Worm (Caenorhabditis elegans) whole organism, L2 larva: ENCODE measurements around the gene acbp-8.

Experiments
- F13H6.1 ChIP-seq: sonication (generic microtip); optimal IDR thresholded peaks from 2 replicates; lab custom pipeline; 2016; ENCODE audit warnings: missing genetic modification characterization, missing compliant biosample characterization
- Y55F3AM.14 ChIP-seq: fragments of 200-800 bp; sonication (Bioruptor generic); optimal IDR thresholded peaks from 2 replicates; lab custom pipeline; 2018; ENCODE audit warnings: mild to moderate bottlenecking, missing genetic modification characterization, missing compliant biosample characterization
- ZK546.5 ChIP-seq: sonication (generic microtip); optimal IDR thresholded peaks from 2 replicates; lab custom pipeline; 2017; ENCODE audit warnings: missing biosample characterization, missing genetic modification characterization
- alr-1 ChIP-seq: fragments of 150-350 bp; optimal IDR thresholded peaks from 2 replicates; lab custom pipeline; 2014; ENCODE audit warnings: missing biosample characterization, missing genetic modification characterization
- ama-1 ChIP-seq: fragments of 150-350 bp; optimal IDR thresholded peaks from 2 replicates; lab custom pipeline; 2018; ENCODE audit warnings: inconsistent platforms
- blmp-1 ChIP-seq: sonication (generic microtip); optimal IDR thresholded peaks from 2 replicates; lab custom pipeline; 2017; ENCODE audit warnings: missing genetic modification characterization, mild to moderate bottlenecking, missing compliant biosample characterization, antibody characterized with exemption, moderate library complexity; ENCODE audit not compliant: insufficient read depth
- ceh-16 ChIP-seq: fragments of 150-350 bp; optimal IDR thresholded peaks from 2 replicates; lab custom pipeline; 2014; ENCODE audit warnings: missing biosample characterization, missing genetic modification characterization
- ceh-82 ChIP-seq: fragments of 150-350 bp; optimal IDR thresholded peaks from 2 replicates; lab custom pipeline; 2014; ENCODE audit warnings: missing biosample characterization, missing genetic modification characterization
- crh-2 ChIP-seq: sonication (generic microtip); optimal IDR thresholded peaks from 2 replicates; lab custom pipeline; 2017; ENCODE audit warnings: missing biosample characterization, missing genetic modification characterization
- dmd-4 ChIP-seq: sonication (generic microtip); optimal IDR thresholded peaks from 2 replicates; lab custom pipeline; 2017; ENCODE audit warnings: missing biosample characterization, missing genetic modification characterization
- egl-27 ChIP-seq: sonication (generic microtip); optimal IDR thresholded peaks from 3 replicates; lab custom pipeline; 2017; ENCODE audit warnings: missing biosample characterization, missing genetic modification reagents, missing genetic modification characterization
- elt-1 ChIP-seq: fragments of 150-350 bp; optimal IDR thresholded peaks from 2 replicates; lab custom pipeline; 2014; ENCODE audit warnings: missing biosample characterization, missing genetic modification characterization
- fos-1 ChIP-seq: fragments of 150-350 bp; optimal IDR thresholded peaks from 2 replicates; lab custom pipeline; 2014; ENCODE audit warnings: missing biosample characterization, missing genetic modification characterization
- lin-11 ChIP-seq: fragments of 150-350 bp; sonication (generic microtip); optimal IDR thresholded peaks from 2 replicates; lab custom pipeline; 2014; ENCODE audit warnings: missing biosample characterization, missing genetic modification characterization, inconsistent platforms, mixed read lengths
- lin-39 ChIP-seq: fragments of 150-350 bp; optimal IDR thresholded peaks from 2 replicates; lab custom pipeline; 2014; ENCODE audit warnings: missing biosample characterization, missing genetic modification reagents, missing genetic modification characterization
- mbf-1 ChIP-seq: sonication (generic microtip); optimal IDR thresholded peaks from 2 replicates; lab custom pipeline; 2017; ENCODE audit warnings: missing biosample characterization, missing genetic modification characterization
- nhr-10 ChIP-seq: sonication (generic microtip); optimal IDR thresholded peaks from 2 replicates; lab custom pipeline; 2017; ENCODE audit warnings: missing biosample characterization, missing genetic modification characterization
- nhr-11 ChIP-seq: fragments of 150-350 bp; optimal IDR thresholded peaks from 2 replicates; lab custom pipeline; 2014; ENCODE audit warnings: missing biosample characterization, missing genetic modification characterization
- nhr-129 ChIP-seq: fragments of 150-350 bp; optimal IDR thresholded peaks from 2 replicates; lab custom pipeline; 2014; ENCODE audit warnings: missing biosample characterization, missing genetic modification characterization
- nhr-21 ChIP-seq: fragments of 150-350 bp; optimal IDR thresholded peaks from 2 replicates; lab custom pipeline; 2014; ENCODE audit warnings: missing biosample characterization, missing genetic modification characterization
- nhr-23 ChIP-seq: fragments of 150-350 bp; optimal IDR thresholded peaks from 2 replicates; lab custom pipeline; 2014; ENCODE audit warnings: missing biosample characterization, missing genetic modification reagents, missing genetic modification characterization
- nhr-237 ChIP-seq: fragments of 150-350 bp; optimal IDR thresholded peaks from 2 replicates; lab custom pipeline; 2014; ENCODE audit warnings: missing biosample characterization, missing genetic modification characterization
- nhr-6 ChIP-seq: fragments of 150-350 bp; optimal IDR thresholded peaks from 2 replicates; lab custom pipeline; 2014; ENCODE audit warnings: missing biosample characterization, missing genetic modification characterization
- peb-1 ChIP-seq: fragments of 150-350 bp; optimal IDR thresholded peaks from 2 replicates; lab custom pipeline; 2014; ENCODE audit warnings: missing biosample characterization, missing genetic modification characterization
- sma-3 ChIP-seq: sonication (generic microtip); optimal IDR thresholded peaks from 2 replicates; lab custom pipeline; 2016; ENCODE audit warnings: missing genetic modification reagents, missing genetic modification characterization, missing compliant biosample characterization
- sma-9 ChIP-seq, 2 experiments: fragments of 150-350 bp in 1 of 2; sonication (generic microtip) in 1 of 2; optimal IDR thresholded peaks; 2 replicates each; lab custom pipeline; 2014 to 2016; ENCODE audit warnings: missing genetic modification characterization in 2 of 2, mild to moderate bottlenecking in 1 of 2, missing biosample characterization in 1 of 2, missing compliant biosample characterization in 1 of 2, missing genetic modification reagents in 1 of 2, moderate library complexity in 1 of 2
- zag-1 ChIP-seq: fragments of 150-350 bp; optimal IDR thresholded peaks from 2 replicates; lab custom pipeline; 2014; ENCODE audit warnings: missing biosample characterization, missing genetic modification characterization
- ztf-1 ChIP-seq: fragments of 200-800 bp; sonication (Bioruptor generic); conservative IDR thresholded peaks from 2 replicates; pipeline ENCODE4 v1.3.6; 2022; ENCODE audit warnings: missing genetic modification characterization, missing compliant biosample characterization
- ztf-11 ChIP-seq: sonication (generic microtip); optimal IDR thresholded peaks from 2 replicates; lab custom pipeline; 2017; ENCODE audit warnings: missing biosample characterization, missing genetic modification characterization
- ztf-4 ChIP-seq: fragments of 150-350 bp; optimal IDR thresholded peaks from 2 replicates; lab custom pipeline; 2014; ENCODE audit warnings: missing biosample characterization, missing genetic modification characterization

Gene acbp-8

ce11 chrIII:2636137-2636536 is 7.3 kb downstream of the acbp-8 start, which contains the start of gene zmp-2:
zmp-2 (plus strand) TSS chrIII:2636383.
- TF ChIP-seq blmp-1 (tag; lab: Kevin White, UChicago) (peak; percentile 16), alr-1 (tag; lab: Kevin White, UChicago) (no peak), zag-1 (tag; lab: Kevin White, UChicago) (no peak)

- no peak for TF ChIP-seq crh-2 (tag; lab: Kevin White, UChicago)
- TF ChIP-seq mbf-1 (tag; lab: Kevin White, UChicago) = no peak
- TF ChIP-seq elt-1 = no peak
- TF ChIP-seq sma-9 (GFP tag; optimal IDR thresholded peaks at IDR 0.05; lab: Kevin White, UChicago) = no peak
- no peak for TF ChIP-seq sma-9 (tag; optimal IDR thresholded peaks at IDR 0.05; lab: Kevin White, UChicago)
- TF ChIP-seq nhr-11 = no peak
- no peak for TF ChIP-seq Y55F3AM.14 (GFP tag; lab: Kevin White, UChicago)
- TF ChIP-seq ztf-4 (tag; lab: Kevin White, UChicago) = no peak
- TF ChIP-seq ama-1 (lab: Kevin White, UChicago) = no peak
- no peak for TF ChIP-seq nhr-23 (tag; lab: Kevin White, UChicago)
- no peak for TF ChIP-seq alr-1 (tag; lab: Kevin White, UChicago)
- no peak for TF ChIP-seq peb-1 (tag; lab: Kevin White, UChicago)
- no peak for TF ChIP-seq nhr-237 (tag; lab: Kevin White, UChicago)
- TF ChIP-seq nhr-10 (tag; lab: Kevin White, UChicago) = no peak
- no peak for TF ChIP-seq nhr-129 (tag; lab: Kevin White, UChicago)
- no peak for TF ChIP-seq ZK546.5 (tag; lab: Kevin White, UChicago)
- no peak for TF ChIP-seq lin-39 (tag; lab: Kevin White, UChicago)
- no peak for TF ChIP-seq ztf-11 (tag; lab: Kevin White, UChicago)
- TF ChIP-seq egl-27 = no peak
Observed at ce11 chrIII:2641659-2642058, 12.8 kb downstream of the acbp-8 start.

DNA sequence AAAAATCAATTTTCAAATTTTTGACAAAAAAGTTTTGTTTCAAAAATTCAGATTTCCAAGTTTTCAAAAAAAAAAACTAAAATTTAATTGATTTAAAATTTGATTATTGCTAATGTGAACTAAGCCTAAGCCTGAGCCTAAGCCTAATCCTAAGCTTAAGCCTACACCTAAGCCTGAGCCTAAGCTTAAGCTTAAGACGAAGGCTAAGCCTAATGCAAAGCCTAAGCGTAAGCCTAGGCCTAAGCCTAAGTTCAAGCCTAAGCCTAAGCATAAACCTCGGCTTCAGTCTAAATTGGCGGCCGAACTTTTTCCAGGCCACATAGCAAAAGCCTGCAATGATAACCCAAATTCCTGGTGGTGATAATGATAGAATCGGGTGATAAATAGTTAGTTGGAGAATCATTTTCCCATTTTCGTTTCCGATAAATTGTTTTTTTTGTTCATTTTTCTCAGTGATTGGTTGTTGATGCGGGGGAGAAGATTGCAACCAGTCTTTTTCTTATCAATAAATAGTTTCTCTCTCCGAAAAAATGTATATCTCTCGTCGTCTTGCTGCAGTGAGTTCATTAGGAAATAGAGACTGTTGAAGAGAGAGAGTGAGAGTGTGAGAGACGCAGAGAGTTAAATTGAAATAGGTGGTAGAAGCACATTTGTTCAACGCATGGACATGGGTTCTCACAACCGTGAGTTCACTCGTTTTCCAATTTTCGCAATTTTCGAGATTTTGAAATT is 18.5 kb downstream of the acbp-8 start:
- TF ChIP-seq sma-9 (GFP tag; optimal IDR thresholded peaks at IDR 0.05; lab: Kevin White, UChicago) (peak; percentile 37), sma-9 (tag; optimal IDR thresholded peaks at IDR 0.05; lab: Kevin White, UChicago) (no peak), fos-1 (tag; lab: Kevin White, UChicago) (peak; percentile 84), elt-1 (no peak), crh-2 (tag; lab: Kevin White, UChicago) (peak; percentile 21)

ce11 chrIII:2651519-2651918 is 22.7 kb downstream of the acbp-8 start:
- TF ChIP-seq dmd-4 (no peak), ztf-4 (tag; lab: Kevin White, UChicago) (no peak), fos-1 (tag; lab: Kevin White, UChicago) (peak; percentile 29), sma-3 (GFP tag; lab: Kevin White, UChicago) (peak; percentile 20), ama-1 (lab: Kevin White, UChicago) (no peak), lin-11 (tag; lab: Kevin White, UChicago) (no peak), ceh-82 (tag; lab: Kevin White, UChicago) (no peak), ZK546.5 (tag; lab: Kevin White, UChicago) (no peak), ztf-1 (GFP tag; lab: Robert Waterston, UW) (no peak)

DNA sequence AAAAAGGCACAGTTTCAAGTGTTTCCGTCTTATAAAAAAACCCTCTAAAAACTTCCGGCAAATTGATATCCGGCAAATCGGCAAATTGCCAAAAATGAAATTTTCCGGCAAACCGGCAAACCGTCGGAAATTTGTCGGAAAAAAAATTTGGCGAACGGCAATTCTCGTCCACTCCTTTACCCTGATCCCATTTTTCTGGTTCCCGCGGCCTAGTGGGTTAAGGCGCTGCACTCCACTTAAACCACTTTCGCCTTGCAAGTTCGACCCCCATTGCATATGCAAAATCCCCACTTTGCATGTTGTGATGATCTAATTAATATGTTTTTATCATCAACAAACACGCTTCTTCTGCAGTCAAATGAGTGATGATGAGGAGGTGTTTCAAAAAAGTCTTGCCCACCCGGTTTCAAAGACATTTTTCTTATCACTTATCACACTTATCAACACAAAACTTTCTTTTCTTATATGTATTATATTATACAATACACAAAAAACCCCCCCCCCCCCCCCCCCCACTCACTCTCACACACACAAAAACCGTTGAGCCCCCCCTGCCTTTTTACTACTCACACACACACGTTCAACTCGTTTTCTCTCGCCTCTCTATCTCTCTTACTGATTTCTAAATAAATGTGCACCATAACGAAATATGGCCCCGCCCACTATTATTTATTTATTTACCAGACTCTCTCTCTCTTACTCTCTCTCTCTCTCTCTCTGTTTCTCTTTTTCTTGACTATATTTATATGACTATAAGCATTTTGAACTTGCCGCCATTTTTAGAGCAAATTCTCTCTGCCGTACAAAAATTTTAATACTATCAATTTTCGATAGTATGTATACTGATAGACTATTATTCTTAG is 24.1 kb downstream of the acbp-8 start:
- TF ChIP-seq nhr-6 (tag; lab: Kevin White, UChicago) = no peak
- TF ChIP-seq F13H6.1 = peak; percentile 32
- no peak for TF ChIP-seq egl-27
- no peak for TF ChIP-seq fos-1 (tag; lab: Kevin White, UChicago)

ce11 chrIII:2656168-2656567 is 27.4 kb downstream of the acbp-8 start:
- no peak for TF ChIP-seq nhr-23 (tag; lab: Kevin White, UChicago)
- peak; percentile 32 for TF ChIP-seq sma-3 (GFP tag; lab: Kevin White, UChicago)
- peak; percentile 14 for TF ChIP-seq nhr-21 (tag; lab: Kevin White, UChicago)
- TF ChIP-seq sma-9 (GFP tag; optimal IDR thresholded peaks at IDR 0.05; lab: Kevin White, UChicago) = no peak
- TF ChIP-seq sma-9 (tag; optimal IDR thresholded peaks at IDR 0.05; lab: Kevin White, UChicago) = no peak
- no peak for TF ChIP-seq ceh-16 (tag; lab: Kevin White, UChicago)
- peak; percentile 20 for TF ChIP-seq fos-1 (tag; lab: Kevin White, UChicago)
